Fruit fly (Drosophila melanogaster) whole organism, pupa: ENCODE measurements around the gene CG14109.

Experiments
- CG17806 ChIP-seq: fragments of 200-800 bp; sonication (Bioruptor generic); optimal IDR thresholded peaks from 2 replicates; lab custom pipeline; 2018; ENCODE audit warnings: missing biosample characterization, mild to moderate bottlenecking, missing genetic modification characterization, moderate library complexity
- D1 ChIP-seq: fragments of 200-800 bp; sonication (Bioruptor generic); optimal IDR thresholded peaks from 2 replicates; lab custom pipeline; 2018; ENCODE audit warnings: missing biosample characterization, mild to moderate bottlenecking, missing genetic modification characterization, moderate library complexity
- EcR ChIP-seq: fragments of 200-800 bp; sonication (Bioruptor generic); optimal IDR thresholded peaks from 3 replicates; lab custom pipeline; 2019; ENCODE audit warnings: missing biosample characterization, missing genetic modification characterization, mild to moderate bottlenecking, moderate library complexity, missing genetic modification reagents
- fd96Ca ChIP-seq: fragments of 200-800 bp; sonication (Bioruptor generic); IDR thresholded peaks from 3 replicates; pipeline ENCODE4 v1.3.6; 2022; ENCODE audit warnings: missing biosample characterization, missing genetic modification characterization
- gl ChIP-seq: fragments of 200-800 bp; sonication (Bioruptor generic); optimal IDR thresholded peaks from 2 replicates; lab custom pipeline; 2018; ENCODE audit warnings: missing biosample characterization, mild to moderate bottlenecking, missing genetic modification characterization

DNA sequence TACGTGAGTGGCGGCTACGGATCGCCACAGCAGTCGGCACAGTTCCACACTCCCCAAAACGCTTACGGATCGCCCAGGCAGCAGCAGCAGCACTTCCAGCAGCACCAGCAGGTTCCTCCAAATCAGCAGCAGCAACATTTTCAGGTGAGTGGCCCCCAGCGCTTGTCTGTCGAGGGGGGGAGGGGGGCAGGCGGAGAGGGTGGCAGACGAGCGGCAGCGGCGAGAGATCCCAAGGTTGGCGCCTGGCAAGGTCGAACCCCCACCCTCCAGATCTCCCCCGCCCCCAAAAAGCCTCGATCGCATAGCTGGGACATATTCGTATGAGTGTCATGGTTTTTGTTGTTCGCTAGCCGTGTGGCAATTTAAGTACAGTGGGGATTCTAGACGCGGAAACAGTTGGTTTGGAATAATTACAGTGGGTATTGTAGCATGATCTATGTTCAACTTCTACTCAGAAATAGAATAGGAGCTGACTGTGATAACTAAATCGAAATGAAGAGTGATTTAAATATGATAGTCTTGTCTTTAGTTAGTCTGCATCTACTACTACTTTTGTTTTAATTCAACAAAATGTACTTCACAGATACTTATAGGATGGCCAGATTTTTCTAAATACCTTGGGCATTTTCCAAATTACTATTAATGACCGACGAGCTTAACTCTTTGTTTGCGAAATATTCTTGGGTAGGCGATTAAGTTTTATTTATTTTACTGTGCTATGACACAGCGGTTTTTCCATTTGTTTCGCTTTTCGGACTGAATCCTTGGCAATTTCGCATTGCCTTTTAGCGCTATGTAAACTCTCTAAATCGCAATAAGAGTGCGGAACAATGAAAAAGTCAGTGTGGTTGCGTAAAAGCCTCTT lies 37.9 kb downstream of the CG14109 start:
- TF ChIP-seq CG17806 (tag; lab: Kevin White, UChicago) (peak; percentile 1), fd96Ca (GFP tag; lab: Robert Waterston, UW) (no peak), EcR (GFP tag; lab: Kevin White, UChicago) (peak; percentile 88), gl (tag; lab: Kevin White, UChicago) (no peak), D1 (no peak)
